Worm (Caenorhabditis elegans) whole organism, early embryonic: ENCODE measurements around the gene nhr-227.
"Not testable (repeated sequence)": the region's sequence is repeated elsewhere in the genome, so short reads cannot be mapped to it uniquely, and the experiment has no call there.

Experiments
- B0310.2 ChIP-seq: sonication (generic microtip); optimal IDR thresholded peaks from 2 replicates; lab custom pipeline; 2016; ENCODE audit warnings: mild to moderate bottlenecking, missing genetic modification characterization, missing compliant biosample characterization
- F13C5.2 ChIP-seq: sonication (generic microtip); optimal IDR thresholded peaks from 2 replicates; lab custom pipeline; 2017; ENCODE audit warnings: mild to moderate bottlenecking, missing genetic modification characterization, inconsistent platforms, missing compliant biosample characterization
- aly-1 ChIP-seq: sonication (generic microtip); optimal IDR thresholded peaks from 2 replicates; lab custom pipeline; 2016; ENCODE audit warnings: missing genetic modification characterization, missing compliant biosample characterization
- ama-1 ChIP-seq: fragments of 150-350 bp; optimal IDR thresholded peaks from 2 replicates; lab custom pipeline; 2014
- ceh-13 ChIP-seq: fragments of 200-800 bp; sonication (Bioruptor generic); optimal IDR thresholded peaks from 2 replicates; lab custom pipeline; 2018; ENCODE audit warnings: mild to moderate bottlenecking, missing genetic modification characterization, missing compliant biosample characterization
- ceh-36 ChIP-seq: sonication (generic microtip); optimal IDR thresholded peaks from 2 replicates; lab custom pipeline; 2016; ENCODE audit warnings: missing genetic modification characterization, inconsistent platforms, missing compliant biosample characterization
- ets-7 ChIP-seq: sonication (generic microtip); optimal IDR thresholded peaks from 2 replicates; lab custom pipeline; 2016; ENCODE audit warnings: missing genotype, missing genetic modification characterization, missing compliant biosample characterization
- flt-1 ChIP-seq: fragments of 200-800 bp; sonication (Bioruptor generic); IDR thresholded peaks from 2 replicates; pipeline ENCODE4 v1.3.6; 2022; ENCODE audit warnings: missing genetic modification characterization, missing compliant biosample characterization
- hmbx-1 ChIP-seq: sonication (generic microtip); optimal IDR thresholded peaks from 2 replicates; lab custom pipeline; 2016; ENCODE audit warnings: mild to moderate bottlenecking, missing genetic modification characterization, missing compliant biosample characterization
- hmg-4 ChIP-seq: fragments of 200-800 bp; sonication (Bioruptor generic); optimal IDR thresholded peaks from 2 replicates; lab custom pipeline; 2018; ENCODE audit warnings: mild to moderate bottlenecking, missing genetic modification characterization, missing compliant biosample characterization
- hnd-1 ChIP-seq: sonication (generic microtip); optimal IDR thresholded peaks from 2 replicates; lab custom pipeline; 2016; ENCODE audit warnings: missing genetic modification characterization, missing compliant biosample characterization
- pes-1 ChIP-seq: fragments of 200-800 bp; sonication (Bioruptor generic); IDR thresholded peaks from 2 replicates; pipeline ENCODE4 v1.3.6; 2022; ENCODE audit warnings: missing genetic modification reagents, missing genetic modification characterization, missing compliant biosample characterization
- scrt-1 ChIP-seq: fragments of 200-800 bp; sonication (Bioruptor generic); IDR thresholded peaks from 2 replicates; pipeline ENCODE4 v1.3.6; 2022; ENCODE audit warnings: missing genetic modification characterization, missing compliant biosample characterization
- sea-1 ChIP-seq: fragments of 200-800 bp; sonication (Bioruptor generic); conservative IDR thresholded peaks from 2 replicates; pipeline ENCODE4 v1.3.6; 2022; ENCODE audit warnings: missing genetic modification characterization, missing compliant biosample characterization
- tbx-11 ChIP-seq: fragments of 200-800 bp; sonication (Bioruptor generic); IDR thresholded peaks from 2 replicates; pipeline ENCODE4 v1.3.6; 2022; ENCODE audit warnings: missing genetic modification characterization, missing compliant biosample characterization
- tbx-37 ChIP-seq: fragments of 200-800 bp; sonication (Bioruptor generic); conservative IDR thresholded peaks from 2 replicates; pipeline ENCODE4 v1.3.6; 2022; ENCODE audit warnings: missing genetic modification reagents, missing genetic modification characterization, missing compliant biosample characterization
- tra-4 ChIP-seq: sonication (generic microtip); optimal IDR thresholded peaks from 2 replicates; lab custom pipeline; 2017; ENCODE audit warnings: missing genetic modification characterization, missing compliant biosample characterization

Gene nhr-227

ce11 chrV:2251774-2252173 is 33.5 kb upstream of the nhr-227 start:
- no peak for TF ChIP-seq ets-7 (tag; lab: Kevin White, UChicago)

ce11 chrV:2254553-2255124 is 30.6 kb upstream of the nhr-227 start, which contains the start of gene str-253:
TSS of gene str-253 (minus strand) at chrV:2254603.
- TF ChIP-seq scrt-1 (GFP tag; lab: Robert Waterston, UW) (no peak), hmbx-1 (tag; lab: Kevin White, UChicago) (no peak), sea-1 (GFP tag; lab: Robert Waterston, UW) (no peak), aly-1 (no peak)

- not testable (repeated sequence) for TF ChIP-seq ama-1 (lab: Kevin White, UChicago); hmbx-1 (tag; lab: Kevin White, UChicago); tbx-37 (GFP tag; lab: Robert Waterston, UW)
These were observed 30.0 kb upstream of the nhr-227 start, which contains the start of gene F41B5.1 for ce11 chrV:2255191-2255590. TSS of gene F41B5.1 (plus strand) at chrV:2255533.

ce11 chrV:2259750-2260149 is 25.5 kb upstream of the nhr-227 start, which contains the start of gene nhr-182:
TSS of gene nhr-182 (minus strand) at chrV:2259927.
- no peak for TF ChIP-seq tra-4 (tag; lab: Kevin White, UChicago)

ce11 chrV:2260660-2261059 is 24.6 kb upstream of the nhr-227 start, which contains the start of gene F41B5.12:
TSS of gene F41B5.12 (plus strand) at chrV:2260960.
- TF ChIP-seq ceh-13 (GFP tag; lab: Kevin White, UChicago) (no peak), ets-7 (tag; lab: Kevin White, UChicago) (no peak), ama-1 (lab: Kevin White, UChicago) (no peak), pes-1 (no peak), flt-1 (GFP tag; lab: Robert Waterston, UW) (no peak), aly-1 (no peak), tbx-11 (GFP tag; lab: Robert Waterston, UW) (no peak), F13C5.2 (tag; lab: Kevin White, UChicago) (no peak), tra-4 (tag; lab: Kevin White, UChicago) (no peak), hmbx-1 (tag; lab: Kevin White, UChicago) (no peak), tbx-37 (GFP tag; lab: Robert Waterston, UW) (no peak), scrt-1 (GFP tag; lab: Robert Waterston, UW) (no peak), B0310.2 (tag; lab: Kevin White, UChicago) (no peak), hnd-1 (tag; lab: Kevin White, UChicago) (no peak), sea-1 (GFP tag; lab: Robert Waterston, UW) (no peak), ceh-36 (tag; lab: Kevin White, UChicago) (no peak), hmg-4 (GFP tag; lab: Kevin White, UChicago) (no peak)

- TF ChIP-seq hmg-4 (GFP tag; lab: Kevin White, UChicago) (no peak), tbx-11 (GFP tag; lab: Robert Waterston, UW) (no peak), flt-1 (GFP tag; lab: Robert Waterston, UW) (no peak), tbx-37 (GFP tag; lab: Robert Waterston, UW) (no peak), pes-1 (no peak), ets-7 (tag; lab: Kevin White, UChicago) (no peak), ceh-36 (tag; lab: Kevin White, UChicago) (no peak), hmbx-1 (tag; lab: Kevin White, UChicago) (no peak), F13C5.2 (tag; lab: Kevin White, UChicago) (no peak), tra-4 (tag; lab: Kevin White, UChicago) (no peak), ama-1 (lab: Kevin White, UChicago) (no peak), aly-1 (no peak), sea-1 (GFP tag; lab: Robert Waterston, UW) (no peak), B0310.2 (tag; lab: Kevin White, UChicago) (no peak), scrt-1 (GFP tag; lab: Robert Waterston, UW) (no peak), ceh-13 (GFP tag; lab: Kevin White, UChicago) (no peak), hnd-1 (tag; lab: Kevin White, UChicago) (no peak)
These were observed 20.8 kb upstream of the nhr-227 start, which contains the start of gene nhr-183 for ce11 chrV:2264455-2264854. TSS of gene nhr-183 (minus strand) at chrV:2264634.

ce11 chrV:2264925-2265324 is 20.3 kb upstream of the nhr-227 start:
- no peak for TF ChIP-seq F13C5.2 (tag; lab: Kevin White, UChicago)
- TF ChIP-seq flt-1 (GFP tag; lab: Robert Waterston, UW), result no peak
- no peak for TF ChIP-seq ama-1 (lab: Kevin White, UChicago)
- TF ChIP-seq pes-1, result no peak
- TF ChIP-seq ceh-36 (tag; lab: Kevin White, UChicago), result no peak
- no peak for TF ChIP-seq ceh-13 (GFP tag; lab: Kevin White, UChicago)
- no peak for TF ChIP-seq tra-4 (tag; lab: Kevin White, UChicago)
- TF ChIP-seq hmbx-1 (tag; lab: Kevin White, UChicago), result no peak
- TF ChIP-seq hnd-1 (tag; lab: Kevin White, UChicago), result no peak

ce11 chrV:2266958-2267357 is 18.3 kb upstream of the nhr-227 start, which contains the start of gene nhr-275:
TSS of gene nhr-275 (minus strand) at chrV:2267058.
- TF ChIP-seq ama-1 (lab: Kevin White, UChicago) (no peak), tra-4 (tag; lab: Kevin White, UChicago) (no peak), tbx-37 (GFP tag; lab: Robert Waterston, UW) (no peak), tbx-11 (GFP tag; lab: Robert Waterston, UW) (no peak), scrt-1 (GFP tag; lab: Robert Waterston, UW) (no peak), aly-1 (no peak), pes-1 (no peak), ets-7 (tag; lab: Kevin White, UChicago) (no peak), F13C5.2 (tag; lab: Kevin White, UChicago) (no peak), hmg-4 (GFP tag; lab: Kevin White, UChicago) (no peak), flt-1 (GFP tag; lab: Robert Waterston, UW) (no peak), sea-1 (GFP tag; lab: Robert Waterston, UW) (no peak)
